Fruit fly (Drosophila melanogaster): ENCODE measurements around the gene CG5664.
A peak's percentile ranks its signal among the peaks of the same experiment; 100 is the strongest.

CG5664 gene

dm6 chr3L:21441216-21441813 lies at the start of gene CG5664 (continued):
- TF ChIP-seq tin (GFP tag; optimal IDR thresholded peaks at IDR 0.05) (no peak), CG14860 (GFP tag; IDR thresholded peaks at IDR 0.05; ENCODE audit: partially characterized antibody) (0 out of 3 replicates have a peak, but pooled peaks have one; percentile 54), Lhr (GFP tag; optimal IDR thresholded peaks at IDR 0.05) (no peak), jigr1 (GFP tag; IDR thresholded peaks at IDR 0.05) (no peak), phol (tag; optimal IDR thresholded peaks at IDR 0.05) (no peak), Opbp (GFP tag; IDR thresholded peaks at IDR 0.05; ENCODE audit: partially characterized antibody) (peak; percentile 80; the same call in 2 of the 3 replicates), Dek (tag; optimal IDR thresholded peaks at IDR 0.05) (no peak), CG15514 (GFP tag; optimal IDR thresholded peaks at IDR 0.05) (peak; percentile 61), Blimp-1 (GFP tag; optimal IDR thresholded peaks at IDR 0.05) (no peak), tx (GFP tag; optimal IDR thresholded peaks at IDR 0.05) (no peak), CG18476 (GFP tag; optimal IDR thresholded peaks at IDR 0.05) (no peak), wor (GFP tag; IDR thresholded peaks at IDR 0.05) (no peak), Sry-δ (GFP tag; optimal IDR thresholded peaks at IDR 0.05) (peak; percentile 81), odd (GFP tag; optimal IDR thresholded peaks at IDR 0.05) (no peak), pita (GFP tag; optimal IDR thresholded peaks at IDR 0.05) (no peak), CG4707 (GFP tag; optimal IDR thresholded peaks at IDR 0.05) (no peak), unpg (GFP tag; optimal IDR thresholded peaks at IDR 0.05) (no peak), CG2712 (tag; optimal IDR thresholded peaks at IDR 0.05) (no peak), zf30C (GFP tag; optimal IDR thresholded peaks at IDR 0.05) (no peak), CG7556 (GFP tag; optimal IDR thresholded peaks at IDR 0.05) (no peak), schlank (tag; optimal IDR thresholded peaks at IDR 0.05) (no peak), CG13287 (GFP tag; IDR thresholded peaks at IDR 0.05; ENCODE audit: partially characterized antibody) (peak; percentile 88), lola (GFP tag; optimal IDR thresholded peaks at IDR 0.05) (no peak), CG17612 (GFP tag; IDR thresholded peaks at IDR 0.05) (no peak), Chrac-16 (GFP tag; optimal IDR thresholded peaks at IDR 0.05) (no peak), CG7928 (GFP tag; optimal IDR thresholded peaks at IDR 0.05) (no peak), exex (tag; optimal IDR thresholded peaks at IDR 0.05) (no peak), da (GFP tag; optimal IDR thresholded peaks at IDR 0.05) (no peak), CG6654 (GFP tag; optimal IDR thresholded peaks at IDR 0.05) (no peak), tll (GFP tag; optimal IDR thresholded peaks at IDR 0.05) (no peak), pum (GFP tag; optimal IDR thresholded peaks at IDR 0.05) (no peak), CG32767 (GFP tag; IDR thresholded peaks at IDR 0.05) (no peak), Sry-β (GFP tag; optimal IDR thresholded peaks at IDR 0.05) (no peak), CG17361 (GFP tag; IDR thresholded peaks at IDR 0.05) (no peak), CG10979 (tag; optimal IDR thresholded peaks at IDR 0.05) (no peak), Doc3 (GFP tag; IDR thresholded peaks at IDR 0.05; ENCODE audit: partially characterized antibody) (peak; percentile 71; the same call in 2 of the 3 replicates), Dfd (GFP tag; optimal IDR thresholded peaks at IDR 0.05) (no peak), al (GFP tag; IDR thresholded peaks at IDR 0.05) (no peak), CG1233 (GFP tag; optimal IDR thresholded peaks at IDR 0.05) (no peak), ase (GFP tag; IDR thresholded peaks at IDR 0.05) (no peak), pho (GFP tag; optimal IDR thresholded peaks at IDR 0.05) (no peak), Fer1 (GFP tag; optimal IDR thresholded peaks at IDR 0.05) (no peak), Ravus (GFP tag; IDR thresholded peaks at IDR 0.05) (no peak), dati (GFP tag; IDR thresholded peaks at IDR 0.05) (no peak), Dll (GFP tag; IDR thresholded peaks at IDR 0.05; ENCODE audit: partially characterized antibody) (peak; percentile 89), prd (optimal IDR thresholded peaks at IDR 0.05) (no peak), prd (GFP tag; IDR thresholded peaks at IDR 0.05) (no peak), eyg (GFP tag; optimal IDR thresholded peaks at IDR 0.05) (no peak), Hr39 (optimal IDR thresholded peaks at IDR 0.05) (no peak), CG4820 (GFP tag; optimal IDR thresholded peaks at IDR 0.05) (no peak)
